Fruit fly (Drosophila melanogaster): ENCODE measurements around the gene Itpr.
A peak's percentile ranks its signal among the peaks of the same experiment; 100 is the strongest.

Itpr gene

dm6 chr3R:5565623-5566022, 48.7 kb downstream of the Itpr start (continued):
- TF ChIP-seq CG18619 (GFP tag; optimal IDR thresholded peaks at IDR 0.05) (peak; percentile 61), nau (GFP tag; optimal IDR thresholded peaks at IDR 0.05) (no peak), HmgZ (tag; optimal IDR thresholded peaks at IDR 0.05) (peak; percentile 84), CG2712 (tag; optimal IDR thresholded peaks at IDR 0.05) (peak; percentile 77), Tbp (GFP tag; optimal IDR thresholded peaks at IDR 0.05) (no peak), CG7839 (tag; optimal IDR thresholded peaks at IDR 0.05) (no peak), NC2β (GFP tag; optimal IDR thresholded peaks at IDR 0.05) (peak; percentile 63), CG18764 (GFP tag; optimal IDR thresholded peaks at IDR 0.05) (peak; percentile 54), CkIIα-i1 (GFP tag; IDR thresholded peaks at IDR 0.05) (no peak), TFAM (GFP tag; optimal IDR thresholded peaks at IDR 0.05) (no peak), E2f1 (GFP tag; IDR thresholded peaks at IDR 0.05) (peak; percentile 86), chn (GFP tag; optimal IDR thresholded peaks at IDR 0.05) (peak; percentile 63), zfh1 (GFP tag; IDR thresholded peaks at IDR 0.05) (peak; percentile 88), Fer3 (tag; optimal IDR thresholded peaks at IDR 0.05) (peak; percentile 85), CG17385 (GFP tag; optimal IDR thresholded peaks at IDR 0.05) (peak; percentile 83), nerfin-2 (GFP tag; IDR thresholded peaks at IDR 0.05; ENCODE audit: partially characterized antibody) (no peak), sob (GFP tag; IDR thresholded peaks at IDR 0.05) (peak; percentile 85), CG11696 (GFP tag; IDR thresholded peaks at IDR 0.05) (peak; percentile 79), dan (GFP tag; IDR thresholded peaks at IDR 0.05) (0 out of 2 replicates have a peak, but pooled peaks have one; percentile 26), CG18599 (GFP tag; optimal IDR thresholded peaks at IDR 0.05) (peak; percentile 91), CG8478 (optimal IDR thresholded peaks at IDR 0.05) (no peak), Dp (GFP tag; optimal IDR thresholded peaks at IDR 0.05) (no peak), Abd-B (GFP tag; optimal IDR thresholded peaks at IDR 0.05) (no peak), Stat92E (GFP tag; optimal IDR thresholded peaks at IDR 0.05) (no peak), Nf-YB (GFP tag; optimal IDR thresholded peaks at IDR 0.05) (peak; percentile 25), tup (GFP tag; optimal IDR thresholded peaks at IDR 0.05) (peak; percentile 63), lbe (GFP tag; optimal IDR thresholded peaks at IDR 0.05) (peak; percentile 68), pho (GFP tag; optimal IDR thresholded peaks at IDR 0.05) (peak; percentile 79), Drgx (GFP tag; IDR thresholded peaks at IDR 0.05) (peak; percentile 88), Atf6 (GFP tag; IDR thresholded peaks at IDR 0.05) (peak; percentile 89), CG33213 (GFP tag; optimal IDR thresholded peaks at IDR 0.05) (peak; percentile 59), ind (GFP tag; optimal IDR thresholded peaks at IDR 0.05) (peak; percentile 78), lov (optimal IDR thresholded peaks at IDR 0.05) (no peak), lov (GFP tag; IDR thresholded peaks at IDR 0.05) (peak; percentile 66; the same call in 1 of the 3 replicates), ci (GFP tag; IDR thresholded peaks at IDR 0.05) (peak; percentile 96), maf-S (GFP tag; optimal IDR thresholded peaks at IDR 0.05) (peak; percentile 59), cad (GFP tag; optimal IDR thresholded peaks at IDR 0.05) (no peak), Fer2 (tag; optimal IDR thresholded peaks at IDR 0.05) (peak; percentile 2), Nf-YC (tag; optimal IDR thresholded peaks at IDR 0.05) (no peak), CG9817 (tag; optimal IDR thresholded peaks at IDR 0.05) (peak; percentile 63), CrebB (tag; optimal IDR thresholded peaks at IDR 0.05) (peak; percentile 53), Oaz (GFP tag; IDR thresholded peaks at IDR 0.05) (peak; percentile 81), gcm (GFP tag; optimal IDR thresholded peaks at IDR 0.05) (peak; percentile 56), Trl (optimal IDR thresholded peaks at IDR 0.05) (no peak), Trl (GFP tag; optimal IDR thresholded peaks at IDR 0.05) (peak; percentile 37), BtbVII (GFP tag; optimal IDR thresholded peaks at IDR 0.05) (peak; percentile 62), CG14014 (GFP tag; IDR thresholded peaks at IDR 0.05) (peak; percentile 89), ab (GFP tag; optimal IDR thresholded peaks at IDR 0.05) (no peak), dimm (GFP tag; IDR thresholded peaks at IDR 0.05) (peak; percentile 42; the same call in 1 of the 2 replicates), inv (GFP tag; IDR thresholded peaks at IDR 0.05; ENCODE audit: partially characterized antibody) (no peak), chif (GFP tag; optimal IDR thresholded peaks at IDR 0.05) (peak; percentile 46 to 70), h (optimal IDR thresholded peaks at IDR 0.05) (no peak), her (GFP tag; optimal IDR thresholded peaks at IDR 0.05) (peak; percentile 28)
